Fruit fly (Drosophila melanogaster): ENCODE results near the gene CG33203.

DNA sequence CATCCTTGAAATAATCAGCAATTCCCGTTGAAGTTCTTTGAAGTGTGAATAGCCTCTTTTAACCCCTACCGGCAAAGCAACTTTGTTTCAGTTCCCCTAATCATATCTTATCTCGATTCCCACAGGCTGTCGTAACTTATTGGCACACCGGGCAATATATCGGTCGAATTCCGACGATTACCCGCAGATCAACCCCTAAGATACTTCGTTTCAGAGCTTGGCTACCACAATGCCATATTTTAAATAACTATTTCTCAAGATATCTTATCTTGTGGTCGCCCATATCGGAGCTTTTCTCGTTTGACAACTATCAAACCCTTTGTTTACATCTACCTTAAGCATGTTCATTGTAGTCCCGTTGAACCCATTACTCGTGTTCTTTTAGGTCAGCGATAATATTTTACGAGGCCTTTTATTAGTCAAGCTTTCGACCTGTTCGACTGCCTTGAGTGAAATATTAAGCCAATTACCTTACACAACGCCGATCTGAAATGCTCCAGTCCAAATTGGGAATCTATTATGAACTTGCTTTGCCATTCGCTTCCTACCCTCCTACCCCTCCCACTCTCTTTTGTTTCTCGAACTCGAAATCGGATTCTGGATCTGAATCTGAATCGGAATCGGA is 11.5 kb upstream of the CG33203 start:
- no peak for TF ChIP-seq br (GFP tag; optimal IDR thresholded peaks at IDR 0.05)
- no peak for TF ChIP-seq psq (GFP tag; optimal IDR thresholded peaks at IDR 0.05)
- TF ChIP-seq pan (optimal IDR thresholded peaks at IDR 0.05), result no peak
